Fruit fly (Drosophila melanogaster) whole organism, embryonic: ENCODE data around the gene CG11396.

Experiments used
- Adf1 ChIP-seq: fragments of 200-800 bp; sonication (Bioruptor generic); IDR thresholded peaks from 2 replicates; pipeline ENCODE4 v1.3.6; 2022; ENCODE audit warnings: missing biosample characterization, missing genetic modification characterization
- B-H2 ChIP-seq: fragments of 200-800 bp; sonication (Bioruptor generic); optimal IDR thresholded peaks from 2 replicates; lab custom pipeline; 2018; ENCODE audit warnings: missing biosample characterization, mild to moderate bottlenecking, missing genetic modification characterization
- BEAF-32 ChIP-seq: fragments of 200-800 bp; sonication (Bioruptor generic); optimal IDR thresholded peaks from 3 replicates; lab custom pipeline; 2017; ENCODE audit warnings: missing biosample characterization, missing genetic modification characterization, mild to moderate bottlenecking, moderate library complexity, missing genetic modification reagents
- Blimp-1 ChIP-seq: fragments of 200-800 bp; sonication (Bioruptor generic); optimal IDR thresholded peaks from 3 replicates; lab custom pipeline; 2018; ENCODE audit warnings: missing biosample characterization, missing genetic modification characterization, mild to moderate bottlenecking, moderate library complexity, missing genetic modification reagents
- CG12104 ChIP-seq: fragments of 200-800 bp; sonication (Bioruptor generic); optimal IDR thresholded peaks from 3 replicates; lab custom pipeline; 2016; ENCODE audit warnings: missing biosample characterization, missing genetic modification characterization
- CG12299 ChIP-seq: fragments of 200-800 bp; sonication (Bioruptor generic); optimal IDR thresholded peaks from 2 replicates; lab custom pipeline; 2018; ENCODE audit warnings: missing biosample characterization, mild to moderate bottlenecking, missing genetic modification characterization
- CG1529 ChIP-seq: fragments of 200-800 bp; sonication (Bioruptor generic); optimal IDR thresholded peaks from 3 replicates; lab custom pipeline; 2018; ENCODE audit warnings: missing biosample characterization, missing genetic modification characterization
- CG15601 ChIP-seq: fragments of 200-800 bp; sonication (Bioruptor generic); optimal IDR thresholded peaks from 3 replicates; lab custom pipeline; 2019; ENCODE audit warnings: missing biosample characterization, mild to moderate bottlenecking, missing genetic modification characterization, moderate library complexity
- CG17829 ChIP-seq: fragments of 200-800 bp; optimal IDR thresholded peaks from 2 replicates; lab custom pipeline; 2019; ENCODE audit warnings: missing biosample characterization, mild to moderate bottlenecking, missing genetic modification characterization, moderate library complexity
- CG18764 ChIP-seq: fragments of 200-800 bp; sonication (Bioruptor generic); optimal IDR thresholded peaks from 3 replicates; lab custom pipeline; 2016; ENCODE audit warnings: missing biosample characterization, missing genetic modification characterization
- CG2116 ChIP-seq: fragments of 200-800 bp; sonication (Bioruptor generic); optimal IDR thresholded peaks from 3 replicates; lab custom pipeline; 2018; ENCODE audit warnings: missing biosample characterization, mild to moderate bottlenecking, missing genetic modification characterization
- CG2120 ChIP-seq: fragments of 200-800 bp; sonication (Bioruptor generic); optimal IDR thresholded peaks from 3 replicates; lab custom pipeline; 2016; ENCODE audit warnings: missing biosample characterization, missing genetic modification characterization
- CG30020 ChIP-seq: fragments of 200-800 bp; optimal IDR thresholded peaks from 2 replicates; lab custom pipeline; 2019; ENCODE audit warnings: missing biosample characterization, mild to moderate bottlenecking, missing genetic modification characterization, moderate library complexity
- CG32532 ChIP-seq: fragments of 200-800 bp; sonication (Bioruptor generic); IDR thresholded peaks from 2 replicates; pipeline ENCODE4 v1.3.6; 2022; ENCODE audit warnings: missing biosample characterization, missing genetic modification characterization
- CG3995 ChIP-seq: fragments of 200-800 bp; sonication (Bioruptor generic); optimal IDR thresholded peaks from 3 replicates; lab custom pipeline; 2016; ENCODE audit warnings: missing biosample characterization, missing genetic modification characterization
- CG4424 ChIP-seq: fragments of 200-800 bp; sonication (Bioruptor generic); optimal IDR thresholded peaks from 3 replicates; lab custom pipeline; 2016; ENCODE audit warnings: missing biosample characterization, missing genetic modification characterization
- CG7271 ChIP-seq: fragments of 200-800 bp; sonication (Bioruptor generic); optimal IDR thresholded peaks from 2 replicates; lab custom pipeline; 2018; ENCODE audit warnings: missing biosample characterization, mild to moderate bottlenecking, missing genetic modification characterization, moderate library complexity
- CG8290 ChIP-seq, 3 experiments: fragments of 200-800 bp; sonication (Bioruptor generic); optimal IDR thresholded peaks; 2 replicates each; lab custom pipeline; 2016 to 2019; ENCODE audit warnings: missing biosample characterization in 3 of 3, missing genetic modification characterization in 3 of 3, mild to moderate bottlenecking in 2 of 3, moderate library complexity in 1 of 3
- Deaf1 ChIP-seq: fragments of 200-800 bp; optimal IDR thresholded peaks from 3 replicates; lab custom pipeline; 2019; ENCODE audit warnings: missing biosample characterization, mild to moderate bottlenecking, missing genetic modification characterization, moderate library complexity
- Dref ChIP-seq: fragments of 200-800 bp; sonication (Bioruptor generic); IDR thresholded peaks from 2 replicates; pipeline ENCODE4 v1.3.6; 2022; ENCODE audit warnings: missing biosample characterization, missing genetic modification characterization
- Drgx ChIP-seq: fragments of 200-800 bp; sonication (Bioruptor generic); IDR thresholded peaks from 2 replicates; pipeline ENCODE4 v1.3.6; 2022; ENCODE audit warnings: missing biosample characterization, missing genetic modification characterization
- E2f1 ChIP-seq: fragments of 200-800 bp; sonication (Bioruptor generic); IDR thresholded peaks from 2 replicates; pipeline ENCODE4 v1.3.6; 2022; ENCODE audit warnings: missing biosample characterization, missing genetic modification characterization
- Fer1 ChIP-seq: fragments of 200-800 bp; sonication (Bioruptor generic); optimal IDR thresholded peaks from 2 replicates; lab custom pipeline; 2017; ENCODE audit warnings: missing biosample characterization, mild to moderate bottlenecking, missing genetic modification characterization
- HLHmδ ChIP-seq: fragments of 200-800 bp; sonication (Bioruptor generic); optimal IDR thresholded peaks from 2 replicates; lab custom pipeline; 2018; ENCODE audit warnings: missing biosample characterization, mild to moderate bottlenecking, missing genetic modification characterization, moderate library complexity
- MESR4 ChIP-seq: fragments of 200-800 bp; sonication (Bioruptor generic); optimal IDR thresholded peaks from 2 replicates; lab custom pipeline; 2018; ENCODE audit warnings: missing biosample characterization, mild to moderate bottlenecking, missing genetic modification characterization, moderate library complexity
- Mad ChIP-seq: fragments of 200-800 bp; sonication (Bioruptor generic); optimal IDR thresholded peaks from 2 replicates; lab custom pipeline; 2016; ENCODE audit warnings: missing biosample characterization, missing genetic modification characterization
- Sry-δ ChIP-seq: fragments of 200-800 bp; sonication (Bioruptor generic); optimal IDR thresholded peaks from 2 replicates; lab custom pipeline; 2016; ENCODE audit warnings: missing biosample characterization, missing genetic modification characterization
- YL-1 ChIP-seq: fragments of 200-800 bp; sonication (Bioruptor generic); optimal IDR thresholded peaks from 3 replicates; lab custom pipeline; 2017; ENCODE audit warnings: missing biosample characterization, mild to moderate bottlenecking, missing genetic modification characterization
- ab ChIP-seq: fragments of 200-800 bp; sonication (Bioruptor generic); optimal IDR thresholded peaks from 2 replicates; lab custom pipeline; 2016; ENCODE audit warnings: missing biosample characterization, missing genetic modification characterization
- al ChIP-seq: fragments of 200-800 bp; sonication (Bioruptor generic); IDR thresholded peaks from 2 replicates; pipeline ENCODE4 v1.3.6; 2022; ENCODE audit warnings: missing biosample characterization, missing genetic modification characterization
- aop ChIP-seq: fragments of 200-800 bp; sonication (Bioruptor generic); IDR thresholded peaks from 2 replicates; pipeline ENCODE4 v1.3.6; 2022; ENCODE audit warnings: missing biosample characterization, missing genetic modification characterization
- ara ChIP-seq: fragments of 200-800 bp; sonication (Bioruptor generic); IDR thresholded peaks from 2 replicates; pipeline ENCODE4 v1.3.6; 2022; ENCODE audit warnings: missing biosample characterization, missing genetic modification characterization
- caup ChIP-seq: fragments of 200-800 bp; sonication (Bioruptor generic); optimal IDR thresholded peaks from 3 replicates; lab custom pipeline; 2017; ENCODE audit warnings: missing biosample characterization, mild to moderate bottlenecking, missing genetic modification characterization, moderate library complexity; ENCODE audit not compliant: severe bottlenecking
- dpn ChIP-seq, 2 experiments: fragments of 200-800 bp; sonication (Bioruptor generic); optimal IDR thresholded peaks; 3 replicates each; lab custom pipeline; 2016; ENCODE audit warnings: missing biosample characterization in 2 of 2, missing genetic modification characterization in 2 of 2
- emc ChIP-seq: fragments of 200-800 bp; sonication (Bioruptor generic); optimal IDR thresholded peaks from 2 replicates; lab custom pipeline; 2016; ENCODE audit warnings: missing biosample characterization, missing genetic modification characterization
- exex ChIP-seq: fragments of 200-800 bp; sonication (Bioruptor generic); optimal IDR thresholded peaks from 4 replicates; lab custom pipeline; 2018; ENCODE audit warnings: missing biosample characterization, mild to moderate bottlenecking, missing genetic modification characterization, moderate library complexity
- gt ChIP-seq: fragments of 200-800 bp; sonication (Bioruptor generic); IDR thresholded peaks from 2 replicates; pipeline ENCODE4 v1.3.6; 2022; ENCODE audit warnings: missing biosample characterization, missing genetic modification characterization
- kah ChIP-seq: fragments of 200-800 bp; sonication (Bioruptor generic); optimal IDR thresholded peaks from 2 replicates; lab custom pipeline; 2018; ENCODE audit warnings: missing biosample characterization, mild to moderate bottlenecking, missing genetic modification characterization
- klu ChIP-seq: fragments of 200-800 bp; sonication (Bioruptor generic); IDR thresholded peaks from 2 replicates; pipeline ENCODE4 v1.3.6; 2022; ENCODE audit warnings: missing biosample characterization, missing genetic modification characterization
- knrl ChIP-seq: fragments of 200-800 bp; sonication (Bioruptor generic); IDR thresholded peaks from 3 replicates; pipeline ENCODE4 v1.3.6; 2022; ENCODE audit warnings: missing biosample characterization, missing genetic modification characterization; ENCODE audit not compliant: partially characterized antibody
- nmo ChIP-seq: fragments of 200-800 bp; sonication (Bioruptor generic); optimal IDR thresholded peaks from 2 replicates; lab custom pipeline; 2018; ENCODE audit warnings: missing biosample characterization, mild to moderate bottlenecking, missing genetic modification characterization, moderate library complexity
- pzg ChIP-seq: fragments of 200-800 bp; sonication (Bioruptor generic); optimal IDR thresholded peaks from 3 replicates; lab custom pipeline; 2018; ENCODE audit warnings: missing biosample characterization, mild to moderate bottlenecking, missing genetic modification characterization, moderate library complexity
- row ChIP-seq: fragments of 200-800 bp; sonication (Bioruptor generic); IDR thresholded peaks from 3 replicates; pipeline ENCODE4 v1.3.6; 2022; ENCODE audit warnings: missing biosample characterization, missing genetic modification characterization
- sc ChIP-seq, 3 experiments: fragments of >200 bp in 2 of 3; fragments of 200-800 bp in 1 of 3; sonication (Bioruptor generic) in 1 of 3; optimal IDR thresholded peaks; 2 replicates in 2 of 3; 3 replicates in 1 of 3; lab custom pipeline; 2017; ENCODE audit warnings: mild to moderate bottlenecking in 1 of 3, missing biosample characterization in 1 of 3, missing genetic modification characterization in 1 of 3, missing genetic modification reagents in 1 of 3
- sens ChIP-seq: fragments of 200-800 bp; sonication (Bioruptor generic); peaks from one replicate; lab custom pipeline; 2016; ENCODE audit warnings: missing biosample characterization, missing genetic modification characterization
- tll ChIP-seq, 2 experiments: fragments of 200-800 bp in 1 of 2; fragments of >200 bp in 1 of 2; sonication (Bioruptor generic) in 1 of 2; optimal IDR thresholded peaks; 2 replicates each; lab custom pipeline; 2017 to 2019; ENCODE audit warnings: missing biosample characterization in 2 of 2, missing genetic modification characterization in 2 of 2, mild to moderate bottlenecking in 1 of 2, moderate library complexity in 1 of 2
- unc-4 ChIP-seq: fragments of 200-800 bp; sonication (Bioruptor generic); IDR thresholded peaks from 2 replicates; pipeline ENCODE4 v1.3.6; 2022; ENCODE audit warnings: missing biosample characterization, missing genetic modification characterization; ENCODE audit not compliant: partially characterized antibody
- zfh1 ChIP-seq: fragments of 200-800 bp; sonication (Bioruptor generic); IDR thresholded peaks from 3 replicates; pipeline ENCODE4 v1.3.6; 2022; ENCODE audit warnings: missing biosample characterization, missing genetic modification characterization

CG11396 gene

dm6 chr3L:20785742-20786427, 2.1 kb downstream of the CG11396 start, which contains the start of gene Pcif1 (continued):
- TF ChIP-seq CG12104 (GFP tag; lab: Kevin White, UChicago), result no peak
- TF ChIP-seq dpn (GFP tag; optimal IDR thresholded peaks at IDR 0.05; lab: Kevin White, UChicago), result peak in 1 of 2 experiments; percentile 5
- TF ChIP-seq ara (GFP tag; lab: Robert Waterston, UW), result no peak
- TF ChIP-seq Adf1 (GFP tag; lab: Robert Waterston, UW), result peak; percentile 15; the same call in 1 of the 2 replicates
- no peak for TF ChIP-seq klu (GFP tag; lab: Robert Waterston, UW)
- no peak for TF ChIP-seq CG1529 (GFP tag; lab: Kevin White, UChicago)
- peak; percentile 98 for TF ChIP-seq BEAF-32 (GFP tag; lab: Kevin White, UChicago)
- peak; percentile 4 for TF ChIP-seq CG12299 (tag; lab: Kevin White, UChicago)
- TF ChIP-seq Fer1 (GFP tag; lab: Kevin White, UChicago), result no peak
- 0 out of 2 replicates have a peak, but pooled peaks have one; percentile 18 for TF ChIP-seq al (GFP tag; lab: Robert Waterston, UW)
- peak; percentile 65 for TF ChIP-seq CG7271 (tag; lab: Kevin White, UChicago)
- TF ChIP-seq Deaf1 (tag; lab: Kevin White, UChicago), result no peak
- peak; percentile 29 for TF ChIP-seq B-H2 (GFP tag; lab: Kevin White, UChicago)
- TF ChIP-seq MESR4 (GFP tag; lab: Kevin White, UChicago), result peak; percentile 90
- TF ChIP-seq gt (GFP tag; lab: Robert Waterston, UW), result no peak
- TF ChIP-seq tll (GFP tag; optimal IDR thresholded peaks at IDR 0.05; lab: Kevin White, UChicago), result no peak
- TF ChIP-seq CG2116 (GFP tag; lab: Kevin White, UChicago), result peak; percentile 78
- TF ChIP-seq exex, result no peak
- peak; percentile 64 for TF ChIP-seq CG17829
- peak; percentile 42 for TF ChIP-seq HLHmδ (GFP tag; lab: Kevin White, UChicago)
- TF ChIP-seq CG2120 (GFP tag; lab: Kevin White, UChicago), result peak; percentile 36
- peak; percentile 99 for TF ChIP-seq knrl
- peak; percentile 62 for TF ChIP-seq CG30020 (tag; lab: Kevin White, UChicago)
- TF ChIP-seq aop, result no peak
- TF ChIP-seq CG32532, result peak; percentile 16; the same call in 1 of the 2 replicates
- no peak for TF ChIP-seq E2f1 (GFP tag; lab: Robert Waterston, UW)
- TF ChIP-seq CG18764 (GFP tag; lab: Kevin White, UChicago), result no peak
- TF ChIP-seq Blimp-1 (GFP tag; lab: Kevin White, UChicago), result no peak
- peak; percentile 99 for TF ChIP-seq unc-4 (GFP tag; lab: Robert Waterston, UW)
- TF ChIP-seq emc (GFP tag; lab: Kevin White, UChicago), result no peak
- peak; percentile 47 for TF ChIP-seq nmo
- TF ChIP-seq sens (GFP tag; lab: Kevin White, UChicago), result peak; percentile 67
- TF ChIP-seq ab, result no peak
- peak; percentile 26 for TF ChIP-seq CG4424 (GFP tag; lab: Kevin White, UChicago)
- TF ChIP-seq row, result peak; percentile 73
- TF ChIP-seq caup (GFP tag; lab: Kevin White, UChicago), result peak; percentile 7
- TF ChIP-seq kah (GFP tag; lab: Kevin White, UChicago), result peak; percentile 1
- TF ChIP-seq CG3995 (GFP tag; lab: Kevin White, UChicago), result peak; percentile 41
- TF ChIP-seq sc (optimal IDR thresholded peaks at IDR 0.05; lab: Kevin White, UChicago), result no peak
- no peak for TF ChIP-seq sc (GFP tag; optimal IDR thresholded peaks at IDR 0.05; lab: Kevin White, UChicago)
- TF ChIP-seq Dref (GFP tag; lab: Robert Waterston, UW), result peak; percentile 97
- TF ChIP-seq zfh1 (GFP tag; lab: Robert Waterston, UW), result peak; percentile 53; the same call in 2 of the 3 replicates
- TF ChIP-seq Mad (GFP tag; lab: Kevin White, UChicago), result peak; percentile 12
- TF ChIP-seq pzg (GFP tag; lab: Kevin White, UChicago), result peak; percentile 81
- no peak for TF ChIP-seq Drgx
- peak; percentile 62 for TF ChIP-seq YL-1
- TF ChIP-seq CG15601 (tag; lab: Kevin White, UChicago), result peak; percentile 51
- TF ChIP-seq CG8290 (GFP tag; optimal IDR thresholded peaks at IDR 0.05; lab: Kevin White, UChicago), result no peak
- TF ChIP-seq CG8290 (tag; optimal IDR thresholded peaks at IDR 0.05; lab: Kevin White, UChicago), result peak in 1 of 2 experiments; percentile 48
- peak; percentile 95 for TF ChIP-seq Sry-δ
